Fruit fly (Drosophila melanogaster): ENCODE measurements around the gene Ho.

Ho gene

dm6 chr3R:11683675-11684074 is 4.1 kb downstream of the Ho start:
- TF ChIP-seq Myc (optimal IDR thresholded peaks at IDR 0.05), result no peak

- TF ChIP-seq insv (optimal IDR thresholded peaks at IDR 0.05), result no peak
- TF ChIP-seq ttk (optimal IDR thresholded peaks at IDR 0.05), result no peak
- no peak for TF ChIP-seq Sin3A (optimal IDR thresholded peaks at IDR 0.05)
- no peak for TF ChIP-seq h (optimal IDR thresholded peaks at IDR 0.05)
- no peak for TF ChIP-seq Myc (optimal IDR thresholded peaks at IDR 0.05)
These were observed 4.8 kb downstream of the Ho start, which contains the start of gene CG6830 for dm6 chr3R:11684316-11684715. TSS of gene CG6830 (minus strand) at chr3R:11684342.

- TF ChIP-seq insv (optimal IDR thresholded peaks at IDR 0.05) (no peak), ttk (optimal IDR thresholded peaks at IDR 0.05) (no peak), Myc (optimal IDR thresholded peaks at IDR 0.05) (no peak), Sin3A (optimal IDR thresholded peaks at IDR 0.05) (no peak), psq (optimal IDR thresholded peaks at IDR 0.05) (no peak), h (optimal IDR thresholded peaks at IDR 0.05) (no peak)
These were observed 8.5 kb downstream of the Ho start, which contains the start of gene CG6834 for dm6 chr3R:11688055-11688454. TSS of gene CG6834 (minus strand) at chr3R:11688133.

dm6 chr3R:11689900-11690299 is 10.4 kb downstream of the Ho start, which contains the start of gene CG6908:
TSS of gene CG6908 (minus strand) at chr3R:11690051.
- TF ChIP-seq Myc (optimal IDR thresholded peaks at IDR 0.05) (no peak), ttk (optimal IDR thresholded peaks at IDR 0.05) (no peak), psq (optimal IDR thresholded peaks at IDR 0.05) (no peak), insv (optimal IDR thresholded peaks at IDR 0.05) (no peak), h (optimal IDR thresholded peaks at IDR 0.05) (no peak), Sin3A (optimal IDR thresholded peaks at IDR 0.05) (no peak)

dm6 chr3R:11690857-11691471 is 11.4 kb downstream of the Ho start:
- TF ChIP-seq insv (optimal IDR thresholded peaks at IDR 0.05), result no peak
- no peak for TF ChIP-seq Sin3A (optimal IDR thresholded peaks at IDR 0.05)
- no peak for TF ChIP-seq Myc (optimal IDR thresholded peaks at IDR 0.05)
- TF ChIP-seq h (optimal IDR thresholded peaks at IDR 0.05), result no peak
- TF ChIP-seq ttk (optimal IDR thresholded peaks at IDR 0.05), result no peak
- no peak for TF ChIP-seq psq (optimal IDR thresholded peaks at IDR 0.05)

dm6 chr3R:11691747-11692146 is 12.2 kb downstream of the Ho start, which contains the start of gene CG18765:
TSS of gene CG18765 (minus strand) at chr3R:11691799.
- TF ChIP-seq Myc (optimal IDR thresholded peaks at IDR 0.05), result no peak
- no peak for TF ChIP-seq psq (optimal IDR thresholded peaks at IDR 0.05)

- TF ChIP-seq ttk (optimal IDR thresholded peaks at IDR 0.05), result no peak
- no peak for TF ChIP-seq psq (optimal IDR thresholded peaks at IDR 0.05)
- no peak for TF ChIP-seq insv (optimal IDR thresholded peaks at IDR 0.05)
- no peak for TF ChIP-seq Myc (optimal IDR thresholded peaks at IDR 0.05)
- TF ChIP-seq h (optimal IDR thresholded peaks at IDR 0.05), result no peak
- no peak for TF ChIP-seq Sin3A (optimal IDR thresholded peaks at IDR 0.05)
These were observed 13.0 kb downstream of the Ho start for dm6 chr3R:11692504-11692903.

- TF ChIP-seq psq (optimal IDR thresholded peaks at IDR 0.05), result no peak
- no peak for TF ChIP-seq h (optimal IDR thresholded peaks at IDR 0.05)
- TF ChIP-seq ttk (optimal IDR thresholded peaks at IDR 0.05), result no peak
- TF ChIP-seq insv (optimal IDR thresholded peaks at IDR 0.05), result no peak
- TF ChIP-seq Myc (optimal IDR thresholded peaks at IDR 0.05), result no peak
- TF ChIP-seq Sin3A (optimal IDR thresholded peaks at IDR 0.05), result no peak
These were observed 15.1 kb downstream of the Ho start, which contains the start of gene Fer3 for dm6 chr3R:11694311-11695305. TSS of gene Fer3 (minus strand) at chr3R:11694311.

dm6 chr3R:11696209-11696608 is 16.7 kb downstream of the Ho start, which contains the start of gene CG14717:
TSS of gene CG14717 (plus strand) at chr3R:11696509.
- TF ChIP-seq h (optimal IDR thresholded peaks at IDR 0.05) (no peak), ttk (optimal IDR thresholded peaks at IDR 0.05) (no peak), psq (optimal IDR thresholded peaks at IDR 0.05) (no peak), Myc (optimal IDR thresholded peaks at IDR 0.05) (no peak), insv (optimal IDR thresholded peaks at IDR 0.05) (no peak), Sin3A (optimal IDR thresholded peaks at IDR 0.05) (no peak)

dm6 chr3R:11700314-11700713 is 20.8 kb downstream of the Ho start, which contains the start of gene CG14718:
TSS of gene CG14718 (plus strand) at chr3R:11700614.
- TF ChIP-seq psq (optimal IDR thresholded peaks at IDR 0.05) (no peak), h (optimal IDR thresholded peaks at IDR 0.05) (no peak), Sin3A (optimal IDR thresholded peaks at IDR 0.05) (no peak), insv (optimal IDR thresholded peaks at IDR 0.05) (no peak), Myc (optimal IDR thresholded peaks at IDR 0.05) (no peak), ttk (optimal IDR thresholded peaks at IDR 0.05) (no peak)

- TF ChIP-seq ttk (optimal IDR thresholded peaks at IDR 0.05), result no peak
- no peak for TF ChIP-seq psq (optimal IDR thresholded peaks at IDR 0.05)
- no peak for TF ChIP-seq insv (optimal IDR thresholded peaks at IDR 0.05)
- no peak for TF ChIP-seq Sin3A (optimal IDR thresholded peaks at IDR 0.05)
- TF ChIP-seq Myc (optimal IDR thresholded peaks at IDR 0.05), result no peak
- no peak for TF ChIP-seq h (optimal IDR thresholded peaks at IDR 0.05)
These were observed 24.2 kb downstream of the Ho start, which contains the start of gene I-t for dm6 chr3R:11703730-11704129. TSS of gene I-t (plus strand) at chr3R:11704030.

dm6 chr3R:11711376-11711775 is 31.8 kb downstream of the Ho start, which contains the start of gene CG14720:
TSS of gene CG14720 (plus strand) at chr3R:11711676.
- no peak for TF ChIP-seq ttk (optimal IDR thresholded peaks at IDR 0.05)
- no peak for TF ChIP-seq psq (optimal IDR thresholded peaks at IDR 0.05)
- no peak for TF ChIP-seq insv (optimal IDR thresholded peaks at IDR 0.05)
- TF ChIP-seq Sin3A (optimal IDR thresholded peaks at IDR 0.05), result no peak
- no peak for TF ChIP-seq h (optimal IDR thresholded peaks at IDR 0.05)
- no peak for TF ChIP-seq Myc (optimal IDR thresholded peaks at IDR 0.05)

All from Kc167 (cell line).